Worm (Caenorhabditis elegans) whole organism, early embryonic: ENCODE measurements around the gene unc-84.

Experiments
- B0310.2 ChIP-seq: sonication (generic microtip); optimal IDR thresholded peaks from 2 replicates; lab custom pipeline; 2016; ENCODE audit warnings: mild to moderate bottlenecking, missing genetic modification characterization, missing compliant biosample characterization
- ama-1 ChIP-seq: fragments of 150-350 bp; optimal IDR thresholded peaks from 2 replicates; lab custom pipeline; 2014
- flt-1 ChIP-seq: fragments of 200-800 bp; sonication (Bioruptor generic); IDR thresholded peaks from 2 replicates; pipeline ENCODE4 v1.3.6; 2022; ENCODE audit warnings: missing genetic modification characterization, missing compliant biosample characterization
- scrt-1 ChIP-seq: fragments of 200-800 bp; sonication (Bioruptor generic); IDR thresholded peaks from 2 replicates; pipeline ENCODE4 v1.3.6; 2022; ENCODE audit warnings: missing genetic modification characterization, missing compliant biosample characterization
- tbx-37 ChIP-seq: fragments of 200-800 bp; sonication (Bioruptor generic); conservative IDR thresholded peaks from 2 replicates; pipeline ENCODE4 v1.3.6; 2022; ENCODE audit warnings: missing genetic modification reagents, missing genetic modification characterization, missing compliant biosample characterization
- tra-4 ChIP-seq: sonication (generic microtip); optimal IDR thresholded peaks from 2 replicates; lab custom pipeline; 2017; ENCODE audit warnings: missing genetic modification characterization, missing compliant biosample characterization

ce11 chrX:13590688-13591087 lies 6.1 kb downstream of the unc-84 start:
- no peak for TF ChIP-seq scrt-1 (GFP tag; lab: Robert Waterston, UW)
- TF ChIP-seq flt-1 (GFP tag; lab: Robert Waterston, UW), result no peak
- no peak for TF ChIP-seq ama-1 (lab: Kevin White, UChicago)
- TF ChIP-seq tbx-37 (GFP tag; lab: Robert Waterston, UW), result no peak
- no peak for TF ChIP-seq B0310.2
- no peak for TF ChIP-seq tra-4 (tag; lab: Kevin White, UChicago)
